Fruit fly (Drosophila melanogaster): ENCODE measurements around the gene mRpL9.

Gene mRpL9

DNA sequence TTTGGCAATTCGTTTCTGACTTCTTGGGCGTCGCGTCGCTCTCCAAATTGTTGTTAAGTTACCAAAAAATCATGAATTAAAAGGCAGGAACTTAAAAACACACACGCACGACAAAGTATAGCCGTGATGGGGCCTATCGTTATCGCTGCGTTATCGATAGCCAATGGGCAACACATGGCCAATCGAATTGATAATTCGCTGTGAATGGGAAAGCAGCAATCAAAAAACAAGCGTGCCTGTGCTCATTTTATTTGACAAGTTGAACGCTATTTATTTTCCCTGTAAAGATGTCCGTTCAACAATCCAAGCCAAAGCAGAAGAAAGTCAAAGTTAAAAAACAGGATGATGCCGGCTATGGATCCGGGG is 15.5 kb downstream of the mRpL9 start, which contains the start of the genes Surf4 and CG31301:
TSS of gene Surf4 (minus strand) at position 159 of the 366 bp plus-strand sequence.
TSS of gene CG31301 (plus strand) at position 188 of the 366 bp plus-strand sequence.
- TF ChIP-seq da (GFP tag; optimal IDR thresholded peaks at IDR 0.05) (no peak), maf-S (GFP tag; optimal IDR thresholded peaks at IDR 0.05) (no peak), Hr78 (GFP tag; optimal IDR thresholded peaks at IDR 0.05) (no peak), CG7839 (tag; optimal IDR thresholded peaks at IDR 0.05) (no peak), Sox102F (GFP tag; optimal IDR thresholded peaks at IDR 0.05) (no peak), mam (GFP tag; optimal IDR thresholded peaks at IDR 0.05) (no peak), CG4707 (GFP tag; optimal IDR thresholded peaks at IDR 0.05) (no peak), CG11085 (GFP tag; IDR thresholded peaks at IDR 0.05) (no peak), CG4854 (GFP tag; optimal IDR thresholded peaks at IDR 0.05) (no peak), wek (GFP tag; optimal IDR thresholded peaks at IDR 0.05) (no peak), p53 (GFP tag; optimal IDR thresholded peaks at IDR 0.05) (no peak), Dp (GFP tag; optimal IDR thresholded peaks at IDR 0.05) (peak; percentile 35), Sry-β (GFP tag; optimal IDR thresholded peaks at IDR 0.05) (no peak), Jarid2 (GFP tag; optimal IDR thresholded peaks at IDR 0.05) (no peak), Scr (GFP tag; IDR thresholded peaks at IDR 0.05; ENCODE audit: partially characterized antibody) (peak; percentile 68; the same call in 1 of the 2 replicates), Deaf1 (tag; optimal IDR thresholded peaks at IDR 0.05) (no peak), Tbp (GFP tag; optimal IDR thresholded peaks at IDR 0.05) (no peak), stc (GFP tag; IDR thresholded peaks at IDR 0.05) (no peak), nmo (GFP tag; optimal IDR thresholded peaks at IDR 0.05) (no peak), ato (GFP tag; IDR thresholded peaks at IDR 0.05; ENCODE audit: partially characterized antibody) (peak; percentile 85), Hey (tag; optimal IDR thresholded peaks at IDR 0.05) (no peak), yki (optimal IDR thresholded peaks at IDR 0.05) (no peak), H15 (GFP tag; IDR thresholded peaks at IDR 0.05) (no peak), CG17361 (GFP tag; IDR thresholded peaks at IDR 0.05) (no peak), so (GFP tag; IDR thresholded peaks at IDR 0.05) (no peak), Nf-YC (tag; optimal IDR thresholded peaks at IDR 0.05) (peak; percentile 8), luna (GFP tag; optimal IDR thresholded peaks at IDR 0.05) (no peak), tgo (GFP tag; IDR thresholded peaks at IDR 0.05) (no peak), HHEX (GFP tag; optimal IDR thresholded peaks at IDR 0.05) (no peak), Abd-B (GFP tag; optimal IDR thresholded peaks at IDR 0.05) (no peak), CG16815 (GFP tag; optimal IDR thresholded peaks at IDR 0.05) (no peak), Aef1 (GFP tag; IDR thresholded peaks at IDR 0.05) (no peak), Fer3 (tag; optimal IDR thresholded peaks at IDR 0.05) (no peak), C15 (GFP tag; IDR thresholded peaks at IDR 0.05) (no peak), CG34422 (GFP tag; IDR thresholded peaks at IDR 0.05) (peak; percentile 17; the same call in 1 of the 3 replicates), Mad (GFP tag; optimal IDR thresholded peaks at IDR 0.05) (no peak), Meics (GFP tag; optimal IDR thresholded peaks at IDR 0.05) (no peak), lmd (GFP tag; IDR thresholded peaks at IDR 0.05) (no peak), ftz-f1 (GFP tag; optimal IDR thresholded peaks at IDR 0.05) (no peak), Bteb2 (GFP tag; optimal IDR thresholded peaks at IDR 0.05) (no peak), CG6254 (GFP tag; optimal IDR thresholded peaks at IDR 0.05) (no peak), pzg (GFP tag; optimal IDR thresholded peaks at IDR 0.05) (peak; percentile 65), gsb (GFP tag; IDR thresholded peaks at IDR 0.05) (no peak), CG8924 (tag; optimal IDR thresholded peaks at IDR 0.05) (no peak), hb (GFP tag; IDR thresholded peaks at IDR 0.05; ENCODE audit: partially characterized antibody) (peak; percentile 73), Optix (GFP tag; IDR thresholded peaks at IDR 0.05) (no peak), kah (GFP tag; optimal IDR thresholded peaks at IDR 0.05) (no peak), Doc2 (GFP tag; IDR thresholded peaks at IDR 0.05) (no peak), croc (GFP tag; conservative IDR thresholded peaks at IDR 0.05) (no peak), lilli (GFP tag; optimal IDR thresholded peaks at IDR 0.05) (peak; percentile 5), CG1832 (GFP tag; optimal IDR thresholded peaks at IDR 0.05) (no peak), CG7357 (GFP tag; IDR thresholded peaks at IDR 0.05) (no peak)
